Worm (Caenorhabditis elegans) whole organism, midembryonic: ENCODE results near the gene T01C4.8.

Experiments
- T22C8.4 ChIP-seq: fragments of 200-800 bp; sonication (Bioruptor generic); IDR thresholded peaks from 2 replicates; pipeline ENCODE4 v1.3.6; 2022; ENCODE audit warnings: missing genetic modification characterization, missing compliant biosample characterization
- cog-1 ChIP-seq: sonication (generic microtip); optimal IDR thresholded peaks from 2 replicates; lab custom pipeline; 2016; ENCODE audit warnings: missing genetic modification characterization, missing compliant biosample characterization
- flt-1 ChIP-seq: fragments of 200-800 bp; sonication (Bioruptor generic); IDR thresholded peaks from 2 replicates; pipeline ENCODE4 v1.3.6; 2022; ENCODE audit warnings: missing genetic modification characterization, missing compliant biosample characterization
- klf-2 ChIP-seq: fragments of 200-800 bp; sonication (Bioruptor generic); conservative IDR thresholded peaks from 2 replicates; pipeline ENCODE4 v1.3.6; 2022; ENCODE audit warnings: missing genetic modification reagents, missing genetic modification characterization, missing compliant biosample characterization
- med-1 ChIP-seq: sonication (generic microtip); optimal IDR thresholded peaks from 2 replicates; lab custom pipeline; 2017; ENCODE audit warnings: missing genetic modification characterization, mild to moderate bottlenecking, missing compliant biosample characterization, antibody characterized with exemption, missing genetic modification reagents; ENCODE audit not compliant: insufficient read depth
- ref-1 ChIP-seq: fragments of 200-800 bp; sonication (Bioruptor generic); conservative IDR thresholded peaks from 2 replicates; pipeline ENCODE4 v1.3.6; 2022; ENCODE audit warnings: missing genetic modification reagents, missing genetic modification characterization, missing compliant biosample characterization
- tab-1 ChIP-seq: fragments of 200-800 bp; sonication (Bioruptor generic); IDR thresholded peaks from 2 replicates; pipeline ENCODE4 v1.3.6; 2022; ENCODE audit warnings: missing genetic modification characterization, missing compliant biosample characterization
- ztf-23 ChIP-seq: fragments of 200-800 bp; sonication (Bioruptor generic); IDR thresholded peaks from 2 replicates; pipeline ENCODE4 v1.3.6; 2022; ENCODE audit warnings: missing genetic modification reagents, missing genetic modification characterization, missing compliant biosample characterization
- ztf-29 ChIP-seq: fragments of 200-800 bp; sonication (Bioruptor generic); IDR thresholded peaks from 2 replicates; pipeline ENCODE4 v1.3.6; 2022; ENCODE audit warnings: missing genetic modification reagents, missing genetic modification characterization, missing compliant biosample characterization

T01C4.8 gene

DNA sequence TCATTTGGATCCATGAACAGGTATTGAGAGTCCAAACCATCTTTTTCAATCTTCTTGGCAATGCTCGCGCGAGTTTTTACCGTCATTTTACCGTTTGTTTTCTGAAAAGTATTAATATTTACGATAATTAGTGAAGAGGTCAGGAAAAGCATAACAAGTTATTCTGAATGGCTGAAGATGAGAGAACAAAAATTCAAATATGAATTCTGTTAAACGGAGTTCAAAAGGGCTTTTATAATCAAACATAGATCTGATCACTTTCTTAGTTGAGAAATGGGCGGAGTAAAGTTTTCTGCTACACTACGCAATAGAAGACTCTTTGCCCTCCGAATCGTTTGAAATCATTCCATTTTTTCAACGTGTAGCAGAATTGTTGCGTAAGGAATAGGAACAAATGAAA lies 23.7 kb upstream of the T01C4.8 start, which contains the start of gene fat-7:
Gene fat-7, minus strand, starts transcription at position 101 of the 400 bp plus-strand sequence.
- TF ChIP-seq T22C8.4 (GFP tag; lab: Robert Waterston, UW) (no peak), ztf-23 (GFP tag; lab: Robert Waterston, UW) (no peak), cog-1 (tag; lab: Kevin White, UChicago) (no peak), med-1 (GFP tag; lab: Kevin White, UChicago) (no peak)

- TF ChIP-seq ztf-29 (GFP tag; lab: Robert Waterston, UW) (no peak), T22C8.4 (GFP tag; lab: Robert Waterston, UW) (no peak), ref-1 (GFP tag; lab: Robert Waterston, UW) (no peak), ztf-23 (GFP tag; lab: Robert Waterston, UW) (no peak), flt-1 (no peak), med-1 (GFP tag; lab: Kevin White, UChicago) (no peak), klf-2 (GFP tag; lab: Robert Waterston, UW) (no peak)
These were observed 21.2 kb upstream of the T01C4.8 start, which contains the start of gene F10D2.8 for ce11 chrV:7150570-7150969. TSS of gene F10D2.8 (minus strand) at chrV:7150714.

ce11 chrV:7147370-7147769 lies 18.0 kb upstream of the T01C4.8 start, which contains the start of gene ugt-38:
TSS of gene ugt-38 (minus strand) at chrV:7147470.
- TF ChIP-seq med-1 (GFP tag; lab: Kevin White, UChicago) (no peak), tab-1 (GFP tag; lab: Robert Waterston, UW) (no peak), flt-1 (no peak), T22C8.4 (GFP tag; lab: Robert Waterston, UW) (no peak), ztf-23 (GFP tag; lab: Robert Waterston, UW) (no peak), ztf-29 (GFP tag; lab: Robert Waterston, UW) (no peak), cog-1 (tag; lab: Kevin White, UChicago) (no peak), klf-2 (GFP tag; lab: Robert Waterston, UW) (no peak)

- no peak for TF ChIP-seq med-1 (GFP tag; lab: Kevin White, UChicago)
- no peak for TF ChIP-seq cog-1 (tag; lab: Kevin White, UChicago)
- no peak for TF ChIP-seq ref-1 (GFP tag; lab: Robert Waterston, UW)
- no peak for TF ChIP-seq ztf-29 (GFP tag; lab: Robert Waterston, UW)
- no peak for TF ChIP-seq ztf-23 (GFP tag; lab: Robert Waterston, UW)
- TF ChIP-seq klf-2 (GFP tag; lab: Robert Waterston, UW) = no peak
- TF ChIP-seq tab-1 (GFP tag; lab: Robert Waterston, UW) = no peak
- TF ChIP-seq T22C8.4 (GFP tag; lab: Robert Waterston, UW) = no peak
- TF ChIP-seq flt-1 = no peak
These were observed 16.0 kb upstream of the T01C4.8 start, which contains the start of gene ugt-37 for ce11 chrV:7145250-7145850. TSS of gene ugt-37 (minus strand) at chrV:7145318.

DNA sequence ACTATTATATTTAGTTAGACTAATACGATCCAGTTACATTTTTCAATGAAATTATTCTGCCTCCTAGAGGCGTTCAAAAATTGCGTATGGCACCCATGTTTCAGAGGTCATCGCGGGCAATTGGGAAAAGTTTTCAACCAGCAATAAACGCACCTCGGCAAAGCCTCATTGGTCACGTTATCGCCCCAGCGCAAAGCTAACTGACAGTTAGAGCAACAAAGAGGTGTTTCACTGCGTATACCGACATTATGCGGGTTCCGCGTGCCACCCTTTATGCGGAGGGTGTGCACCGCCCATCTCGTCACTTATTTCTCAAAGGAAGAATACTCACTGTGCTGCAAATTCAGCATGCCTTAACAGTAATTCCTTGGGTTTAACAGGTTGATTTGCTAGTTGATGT lies 13.3 kb upstream of the T01C4.8 start:
- TF ChIP-seq T22C8.4 (GFP tag; lab: Robert Waterston, UW) (no peak), ztf-29 (GFP tag; lab: Robert Waterston, UW) (no peak), ztf-23 (GFP tag; lab: Robert Waterston, UW) (no peak), med-1 (GFP tag; lab: Kevin White, UChicago) (no peak), ref-1 (GFP tag; lab: Robert Waterston, UW) (no peak), cog-1 (tag; lab: Kevin White, UChicago) (no peak), tab-1 (GFP tag; lab: Robert Waterston, UW) (no peak), klf-2 (GFP tag; lab: Robert Waterston, UW) (no peak), flt-1 (no peak)

DNA sequence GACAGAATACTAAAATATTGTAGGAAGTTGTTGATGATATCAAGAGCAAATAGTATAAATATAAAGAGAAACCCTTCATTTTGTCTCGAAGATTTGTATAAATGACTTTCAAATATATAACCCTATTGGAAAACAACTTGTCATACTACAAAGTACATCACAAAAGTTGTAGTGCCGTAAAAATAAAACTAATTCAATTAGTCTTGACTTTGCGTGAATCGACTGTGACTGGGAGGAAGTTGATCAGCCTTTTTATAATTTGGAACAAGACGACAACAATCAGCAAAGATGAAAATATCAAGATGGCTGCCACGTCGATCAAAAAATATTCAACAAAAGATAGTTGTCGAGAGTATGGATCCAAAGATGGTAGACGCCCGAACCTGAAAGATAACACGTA lies 12.5 kb upstream of the T01C4.8 start, which contains the start of gene ugt-40:
Gene ugt-40, minus strand, starts transcription at position 101 of the 400 bp plus-strand sequence.
- TF ChIP-seq T22C8.4 (GFP tag; lab: Robert Waterston, UW) (no peak), ztf-29 (GFP tag; lab: Robert Waterston, UW) (no peak), ztf-23 (GFP tag; lab: Robert Waterston, UW) (no peak), klf-2 (GFP tag; lab: Robert Waterston, UW) (no peak), tab-1 (GFP tag; lab: Robert Waterston, UW) (no peak), flt-1 (no peak), cog-1 (tag; lab: Kevin White, UChicago) (no peak), med-1 (GFP tag; lab: Kevin White, UChicago) (no peak), ref-1 (GFP tag; lab: Robert Waterston, UW) (no peak)

- TF ChIP-seq tab-1 (GFP tag; lab: Robert Waterston, UW) (no peak), flt-1 (no peak), ref-1 (GFP tag; lab: Robert Waterston, UW) (no peak), T22C8.4 (GFP tag; lab: Robert Waterston, UW) (no peak), cog-1 (tag; lab: Kevin White, UChicago) (no peak), ztf-29 (GFP tag; lab: Robert Waterston, UW) (no peak), klf-2 (GFP tag; lab: Robert Waterston, UW) (no peak), med-1 (GFP tag; lab: Kevin White, UChicago) (no peak), ztf-23 (GFP tag; lab: Robert Waterston, UW) (no peak)
These were observed 11.0 kb upstream of the T01C4.8 start for ce11 chrV:7140368-7140767.

DNA sequence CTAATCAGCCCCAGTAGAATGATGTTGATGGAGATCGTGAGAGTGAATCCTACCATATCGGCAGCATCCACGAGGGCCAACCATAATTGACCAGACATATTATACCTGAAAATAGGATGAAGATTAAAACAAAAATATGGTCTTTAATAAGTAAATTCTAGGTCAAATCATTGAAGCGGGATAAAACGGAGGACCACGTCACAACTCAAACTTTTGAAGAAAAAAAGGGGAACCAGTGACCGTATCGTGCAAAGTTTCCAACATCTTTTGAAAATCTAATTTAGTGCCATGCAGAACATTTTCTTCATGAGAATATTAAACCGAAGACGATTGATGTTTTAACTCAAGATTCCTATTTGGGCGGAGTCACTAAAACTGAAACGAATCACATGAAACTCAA lies 9.0 kb upstream of the T01C4.8 start, which contains the start of gene str-112:
Gene str-112, minus strand, starts transcription at position 101 of the 400 bp plus-strand sequence.
- TF ChIP-seq tab-1 (GFP tag; lab: Robert Waterston, UW) (no peak), T22C8.4 (GFP tag; lab: Robert Waterston, UW) (no peak), ref-1 (GFP tag; lab: Robert Waterston, UW) (no peak), ztf-29 (GFP tag; lab: Robert Waterston, UW) (no peak), med-1 (GFP tag; lab: Kevin White, UChicago) (no peak), flt-1 (no peak)

- TF ChIP-seq ztf-23 (GFP tag; lab: Robert Waterston, UW) (no peak), med-1 (GFP tag; lab: Kevin White, UChicago) (no peak), cog-1 (tag; lab: Kevin White, UChicago) (no peak), T22C8.4 (GFP tag; lab: Robert Waterston, UW) (no peak), klf-2 (GFP tag; lab: Robert Waterston, UW) (no peak), ref-1 (GFP tag; lab: Robert Waterston, UW) (no peak), flt-1 (no peak), tab-1 (GFP tag; lab: Robert Waterston, UW) (no peak), ztf-29 (GFP tag; lab: Robert Waterston, UW) (no peak)
These were observed 7.5 kb upstream of the T01C4.8 start for ce11 chrV:7136859-7137258.
